Fruit fly (Drosophila melanogaster) whole organism, prepupa: Measurements from ENCODE around the gene CG3009.

ENCODE experiments used
- CG1621 ChIP-seq: fragments of 200-800 bp; sonication (Bioruptor generic); optimal IDR thresholded peaks from 3 replicates; lab custom pipeline; 2018; ENCODE audit warnings: missing biosample characterization, mild to moderate bottlenecking, missing genetic modification characterization
- CG16779 ChIP-seq: fragments of 200-800 bp; sonication (Bioruptor generic); optimal IDR thresholded peaks from 3 replicates; lab custom pipeline; 2017; ENCODE audit warnings: missing biosample characterization, mild to moderate bottlenecking, missing genetic modification characterization
- CG6163 ChIP-seq: fragments of 200-800 bp; sonication (Bioruptor generic); IDR thresholded peaks from 3 replicates; pipeline ENCODE4 v1.3.6; 2022; ENCODE audit warnings: missing biosample characterization, missing genetic modification characterization
- Ets21C ChIP-seq: fragments of 200-800 bp; sonication (Bioruptor generic); optimal IDR thresholded peaks from 3 replicates; lab custom pipeline; 2016; ENCODE audit warnings: missing biosample characterization, missing genetic modification characterization
- Gug ChIP-seq: fragments of 200-800 bp; sonication (Bioruptor generic); IDR thresholded peaks from 2 replicates; pipeline ENCODE4 v1.3.6; 2022; ENCODE audit warnings: missing biosample characterization, missing genetic modification characterization
- Hr39 ChIP-seq: fragments of 200-800 bp; sonication (Bioruptor generic); optimal IDR thresholded peaks from 2 replicates; lab custom pipeline; 2016; ENCODE audit warnings: missing biosample characterization, missing genetic modification characterization
- Smox ChIP-seq: fragments of 200-800 bp; sonication (Bioruptor generic); optimal IDR thresholded peaks from 3 replicates; lab custom pipeline; 2016; ENCODE audit warnings: missing biosample characterization, missing genetic modification characterization
- achi ChIP-seq: fragments of 200-800 bp; sonication (Bioruptor generic); optimal IDR thresholded peaks from 3 replicates; lab custom pipeline; 2016; ENCODE audit warnings: missing biosample characterization, missing genetic modification characterization
- dsx ChIP-seq: fragments of 200-800 bp; optimal IDR thresholded peaks from 3 replicates; lab custom pipeline; 2019; ENCODE audit warnings: missing biosample characterization, mild to moderate bottlenecking, missing genetic modification characterization, moderate library complexity; ENCODE audit not compliant: poor library complexity, severe bottlenecking

DNA sequence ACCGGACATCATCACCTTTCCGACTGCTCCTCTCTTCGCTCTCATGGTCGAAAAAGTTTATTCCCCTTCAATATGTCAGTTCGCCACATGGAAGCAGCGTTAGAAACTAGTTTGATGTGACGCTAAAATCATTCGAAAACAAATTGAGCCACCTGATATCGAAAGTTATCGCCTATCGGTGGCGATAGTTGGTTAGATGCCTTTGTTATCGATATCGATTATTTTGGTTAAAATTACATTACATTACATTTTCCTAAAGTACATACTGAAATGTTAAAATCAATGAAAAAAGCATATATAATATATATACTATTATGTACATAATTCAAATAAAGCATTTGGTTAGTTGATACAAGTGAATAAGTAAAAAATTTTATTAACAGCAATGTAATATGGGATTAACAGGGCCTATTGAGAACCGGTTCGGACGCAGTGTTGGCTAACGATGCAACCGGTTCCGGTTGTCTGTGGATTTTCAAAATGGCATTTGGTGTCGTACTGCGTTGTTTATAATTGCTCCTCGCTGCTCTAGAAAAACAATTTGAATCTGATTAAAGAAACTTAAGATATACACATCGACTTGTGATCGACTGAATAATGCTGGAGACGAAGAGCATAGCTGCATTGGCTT is 30.5 kb downstream of the CG3009 start, which contains the start of the genes Alms1a and pon:
- TF ChIP-seq dsx = no peak
- no peak for TF ChIP-seq Gug (GFP tag; lab: Robert Waterston, UW)
- no peak for TF ChIP-seq achi (GFP tag; lab: Kevin White, UChicago)
- no peak for TF ChIP-seq Ets21C (GFP tag; lab: Kevin White, UChicago)
- no peak for TF ChIP-seq CG1621 (tag; lab: Kevin White, UChicago)
- no peak for TF ChIP-seq Hr39 (GFP tag; lab: Kevin White, UChicago)
- TF ChIP-seq Smox (GFP tag; lab: Kevin White, UChicago) = no peak
- TF ChIP-seq CG16779 = no peak
- no peak for TF ChIP-seq CG6163 (GFP tag; lab: Robert Waterston, UW)
